Worm (Caenorhabditis elegans): ENCODE measurements around the gene F48G7.5.

DNA sequence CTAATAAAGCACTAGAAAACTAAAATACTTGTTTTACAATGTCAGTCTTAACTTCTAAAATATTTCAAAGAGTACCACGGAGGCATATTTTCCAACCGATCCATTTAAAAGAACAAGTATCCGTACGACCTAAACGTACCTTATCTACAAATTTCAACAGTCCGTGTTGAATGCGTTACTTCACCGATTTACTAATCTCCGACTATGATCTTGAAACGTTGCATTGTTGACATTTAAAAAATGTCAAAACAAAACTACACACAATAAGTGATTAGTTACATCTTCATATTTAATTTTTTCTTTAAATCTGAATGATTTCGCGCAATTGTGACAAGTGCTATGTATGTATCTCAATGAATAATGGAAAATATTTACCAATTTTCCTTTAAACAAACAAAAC lies 24.9 kb downstream of the F48G7.5 start:
- TF ChIP-seq ztf-23 (GFP tag; IDR thresholded peaks at IDR 0.05) = no peak
- TF ChIP-seq flt-1 (GFP tag; IDR thresholded peaks at IDR 0.05) = no peak
- no peak for TF ChIP-seq ztf-29 (GFP tag; IDR thresholded peaks at IDR 0.05)
- TF ChIP-seq klf-2 (GFP tag; conservative IDR thresholded peaks at IDR 0.05) = no peak
- no peak for TF ChIP-seq med-1 (GFP tag; optimal IDR thresholded peaks at IDR 0.05; ENCODE audit: insufficient read depth)
- no peak for TF ChIP-seq cog-1 (tag; optimal IDR thresholded peaks at IDR 0.05)
- no peak for TF ChIP-seq tab-1 (GFP tag; IDR thresholded peaks at IDR 0.05)
- TF ChIP-seq ref-1 (GFP tag; conservative IDR thresholded peaks at IDR 0.05) = no peak
